Worm (Caenorhabditis elegans) whole organism, L1 larva: ENCODE results near the gene sahd-1.

Source experiments
- C04F5.9 ChIP-seq: sonication (generic microtip); optimal IDR thresholded peaks from 2 replicates; lab custom pipeline; 2016; ENCODE audit warnings: missing genetic modification characterization, missing compliant biosample characterization
- C16A3.4 ChIP-seq: fragments of 150-350 bp; optimal IDR thresholded peaks from 2 replicates; lab custom pipeline; 2014; ENCODE audit warnings: missing biosample characterization, missing genetic modification characterization
- C34B4.2 ChIP-seq: sonication (generic microtip); optimal IDR thresholded peaks from 2 replicates; lab custom pipeline; 2017; ENCODE audit warnings: mild to moderate bottlenecking, missing genetic modification characterization, missing compliant biosample characterization
- F16B12.6 ChIP-seq: fragments of 150-350 bp; optimal IDR thresholded peaks from 2 replicates; lab custom pipeline; 2014; ENCODE audit warnings: missing biosample characterization, missing genetic modification characterization
- Y116A8C.19 ChIP-seq: sonication (generic microtip); optimal IDR thresholded peaks from 2 replicates; lab custom pipeline; 2016; ENCODE audit warnings: missing compliant biosample characterization, missing genetic modification characterization, borderline replicate concordance
- aly-2 ChIP-seq: fragments of 150-350 bp; optimal IDR thresholded peaks from 2 replicates; lab custom pipeline; 2014; ENCODE audit warnings: missing biosample characterization, missing genetic modification characterization
- ama-1 ChIP-seq: fragments of 150-350 bp; optimal IDR thresholded peaks from 2 replicates; lab custom pipeline; 2014
- blmp-1 ChIP-seq: fragments of 150-350 bp; optimal IDR thresholded peaks from 2 replicates; lab custom pipeline; 2014; ENCODE audit warnings: missing biosample characterization, missing genetic modification characterization
- ceh-8 ChIP-seq: fragments of 200-800 bp; sonication (Bioruptor generic); optimal IDR thresholded peaks from 2 replicates; lab custom pipeline; 2018; ENCODE audit warnings: mild to moderate bottlenecking, missing genetic modification characterization, moderate library complexity, missing compliant biosample characterization
- ceh-90 ChIP-seq: sonication (generic microtip); optimal IDR thresholded peaks from 2 replicates; lab custom pipeline; 2016; ENCODE audit warnings: missing genetic modification characterization, missing compliant biosample characterization
- dpl-1 ChIP-seq, 3 experiments: fragments of 150-350 bp in 2 of 3; sonication (generic microtip) in 1 of 3; optimal IDR thresholded peaks; 2 replicates each; lab custom pipeline; 2014 to 2017; ENCODE audit warnings: missing biosample characterization in 3 of 3, missing genetic modification characterization in 3 of 3, missing genetic modification reagents in 3 of 3
- efl-3 ChIP-seq: fragments of 200-800 bp; sonication (Bioruptor generic); optimal IDR thresholded peaks from 2 replicates; lab custom pipeline; 2018; ENCODE audit warnings: mild to moderate bottlenecking, missing genetic modification characterization, missing compliant biosample characterization
- egl-13 ChIP-seq: sonication (generic microtip); optimal IDR thresholded peaks from 2 replicates; lab custom pipeline; 2016; ENCODE audit warnings: missing genotype, missing genetic modification reagents, missing genetic modification characterization, missing compliant biosample characterization
- egl-27 ChIP-seq, 2 experiments: fragments of 150-350 bp in 1 of 2; sonication (generic microtip); optimal IDR thresholded peaks; 3 replicates each; lab custom pipeline; 2017 to 2018; ENCODE audit warnings: missing biosample characterization in 2 of 2, missing genetic modification characterization in 2 of 2, missing genetic modification reagents in 2 of 2
- elt-2 ChIP-seq: sonication (generic microtip); optimal IDR thresholded peaks from 2 replicates; lab custom pipeline; 2016; ENCODE audit warnings: missing genetic modification characterization, mild to moderate bottlenecking, inconsistent platforms, missing compliant biosample characterization, missing genetic modification reagents
- elt-3 ChIP-seq, 6 experiments: fragments of 150-350 bp in 1 of 6; sonication (generic microtip); optimal IDR thresholded peaks; 2 replicates each; lab custom pipeline; 2017 to 2018; ENCODE audit warnings: missing biosample characterization in 6 of 6, missing genetic modification characterization in 6 of 6, inconsistent platforms in 1 of 6
- ets-5 ChIP-seq: fragments of 200-800 bp; sonication (Bioruptor generic); IDR thresholded peaks from 2 replicates; pipeline ENCODE4 v1.3.6; 2022; ENCODE audit warnings: missing genetic modification characterization, missing compliant biosample characterization
- fkh-8 ChIP-seq: sonication (generic microtip); optimal IDR thresholded peaks from 2 replicates; lab custom pipeline; 2016; ENCODE audit warnings: mild to moderate bottlenecking, missing genetic modification characterization, missing compliant biosample characterization
- grh-1 ChIP-seq: fragments of 200-800 bp; sonication (Bioruptor generic); IDR thresholded peaks from 2 replicates; pipeline ENCODE4 v1.3.6; 2022; ENCODE audit warnings: missing genetic modification reagents, missing genetic modification characterization, missing compliant biosample characterization
- hlh-17 ChIP-seq: fragments of 200-800 bp; sonication (Bioruptor generic); optimal IDR thresholded peaks from 2 replicates; lab custom pipeline; 2018; ENCODE audit warnings: missing genetic modification characterization, mild to moderate bottlenecking, missing compliant biosample characterization, moderate library complexity, borderline replicate concordance
- hpl-2 ChIP-seq: fragments of 150-350 bp; optimal IDR thresholded peaks from 2 replicates; lab custom pipeline; 2014; ENCODE audit warnings: missing biosample characterization, missing genetic modification reagents, missing genetic modification characterization
- irx-1 ChIP-seq: sonication (generic microtip); optimal IDR thresholded peaks from 2 replicates; lab custom pipeline; 2016; ENCODE audit warnings: missing genetic modification characterization, missing compliant biosample characterization
- isw-1 ChIP-seq: fragments of 200-800 bp; sonication (Bioruptor generic); IDR thresholded peaks from 2 replicates; pipeline ENCODE4 v1.3.6; 2022; ENCODE audit warnings: missing genetic modification characterization, missing compliant biosample characterization
- jun-1 ChIP-seq: fragments of 150-350 bp; optimal IDR thresholded peaks from 2 replicates; lab custom pipeline; 2014; ENCODE audit warnings: missing biosample characterization, missing genetic modification reagents, missing genetic modification characterization
- lin-13 ChIP-seq: fragments of 150-350 bp; optimal IDR thresholded peaks from 2 replicates; lab custom pipeline; 2014; ENCODE audit warnings: missing biosample characterization, missing genetic modification reagents, missing genetic modification characterization
- lin-14 ChIP-seq: fragments of 200-800 bp; sonication (Bioruptor generic); optimal IDR thresholded peaks from 2 replicates; lab custom pipeline; 2018; ENCODE audit warnings: mild to moderate bottlenecking, missing genetic modification characterization, moderate library complexity, missing compliant biosample characterization
- lin-35 ChIP-seq, 2 experiments: fragments of 150-350 bp; optimal IDR thresholded peaks; 2 replicates each; lab custom pipeline; 2014; ENCODE audit warnings: missing biosample characterization in 2 of 2, missing genetic modification characterization in 2 of 2, missing genetic modification reagents in 2 of 2
- lsy-2 ChIP-seq, 2 experiments: fragments of 150-350 bp; optimal IDR thresholded peaks; 2 replicates each; lab custom pipeline; 2014; ENCODE audit warnings: missing biosample characterization in 2 of 2, missing genetic modification characterization in 2 of 2
- mdl-1 ChIP-seq, 2 experiments: fragments of 150-350 bp; optimal IDR thresholded peaks; 2 replicates each; lab custom pipeline; 2014 to 2017; ENCODE audit warnings: missing biosample characterization in 2 of 2, missing genetic modification characterization in 2 of 2, inconsistent platforms in 1 of 2
- mep-1 ChIP-seq: fragments of 150-350 bp; optimal IDR thresholded peaks from 2 replicates; lab custom pipeline; 2014; ENCODE audit warnings: missing biosample characterization, missing genetic modification characterization
- nhr-11 ChIP-seq: fragments of 150-350 bp; optimal IDR thresholded peaks from 2 replicates; lab custom pipeline; 2014; ENCODE audit warnings: missing biosample characterization, missing genetic modification characterization
- nhr-19 ChIP-seq: fragments of 200-800 bp; sonication (Bioruptor generic); conservative IDR thresholded peaks from 2 replicates; pipeline ENCODE4 v1.3.6; 2022; ENCODE audit warnings: missing genetic modification characterization, missing compliant biosample characterization
- nhr-28 ChIP-seq: fragments of 150-350 bp; optimal IDR thresholded peaks from 2 replicates; lab custom pipeline; 2014; ENCODE audit warnings: missing biosample characterization, missing genetic modification characterization
- nhr-71 ChIP-seq: sonication (generic microtip); optimal IDR thresholded peaks from 2 replicates; lab custom pipeline; 2016; ENCODE audit warnings: mild to moderate bottlenecking, missing genetic modification characterization, moderate library complexity, missing compliant biosample characterization
- nhr-76 ChIP-seq: sonication (generic microtip); optimal IDR thresholded peaks from 2 replicates; lab custom pipeline; 2017; ENCODE audit warnings: missing biosample characterization, missing genetic modification characterization
- nhr-77 ChIP-seq: fragments of 150-350 bp; optimal IDR thresholded peaks from 2 replicates; lab custom pipeline; 2014; ENCODE audit warnings: missing biosample characterization, missing genetic modification characterization
- pag-3 ChIP-seq: sonication (generic microtip); optimal IDR thresholded peaks from 2 replicates; lab custom pipeline; 2017; ENCODE audit warnings: missing genetic modification characterization, mild to moderate bottlenecking, missing compliant biosample characterization, antibody characterized with exemption, borderline replicate concordance; ENCODE audit not compliant: insufficient read depth
- pax-3 ChIP-seq: fragments of 200-800 bp; sonication (Bioruptor generic); optimal IDR thresholded peaks from 2 replicates; lab custom pipeline; 2018; ENCODE audit warnings: mild to moderate bottlenecking, missing genetic modification characterization, moderate library complexity, missing compliant biosample characterization
- snpc-4 ChIP-seq: fragments of 150-350 bp; optimal IDR thresholded peaks from 2 replicates; lab custom pipeline; 2014; ENCODE audit warnings: missing biosample characterization, missing genetic modification characterization
- snu-23 ChIP-seq: sonication (generic microtip); optimal IDR thresholded peaks from 2 replicates; lab custom pipeline; 2016; ENCODE audit warnings: missing genetic modification characterization, missing compliant biosample characterization
- sox-4 ChIP-seq: sonication (generic microtip); optimal IDR thresholded peaks from 2 replicates; lab custom pipeline; 2016; ENCODE audit warnings: missing genetic modification characterization, missing compliant biosample characterization
- sptf-1 ChIP-seq: fragments of 150-350 bp; optimal IDR thresholded peaks from 2 replicates; lab custom pipeline; 2014; ENCODE audit warnings: missing biosample characterization, missing genetic modification characterization
- tlp-1 ChIP-seq: fragments of 150-350 bp; optimal IDR thresholded peaks from 2 replicates; lab custom pipeline; 2014; ENCODE audit warnings: missing biosample characterization, missing genetic modification characterization
- unc-62 ChIP-seq: fragments of 150-350 bp; optimal IDR thresholded peaks from 2 replicates; lab custom pipeline; 2014; ENCODE audit warnings: missing biosample characterization, missing genetic modification reagents, missing genetic modification characterization
- vab-15 ChIP-seq: sonication (generic microtip); optimal IDR thresholded peaks from 2 replicates; lab custom pipeline; 2017; ENCODE audit warnings: missing genotype, mild to moderate bottlenecking, missing genetic modification characterization, missing compliant biosample characterization
- xbp-1 ChIP-seq: sonication (generic microtip); optimal IDR thresholded peaks from 2 replicates; lab custom pipeline; 2016; ENCODE audit warnings: missing genetic modification characterization, missing compliant biosample characterization
- zag-1 ChIP-seq: fragments of 150-350 bp; optimal IDR thresholded peaks from 2 replicates; lab custom pipeline; 2014; ENCODE audit warnings: missing biosample characterization, missing genetic modification characterization
- zip-4 ChIP-seq: fragments of 200-800 bp; sonication (Bioruptor generic); optimal IDR thresholded peaks from 2 replicates; lab custom pipeline; 2018; ENCODE audit warnings: mild to moderate bottlenecking, missing genetic modification characterization, moderate library complexity, missing compliant biosample characterization
- ztf-11 ChIP-seq, 2 experiments: sonication (generic microtip); optimal IDR thresholded peaks; 2 replicates each; lab custom pipeline; 2016 to 2017; ENCODE audit warnings: missing genetic modification characterization in 2 of 2, missing biosample characterization in 1 of 2, missing compliant biosample characterization in 1 of 2
- ztf-4 ChIP-seq: fragments of 150-350 bp; optimal IDR thresholded peaks from 2 replicates; lab custom pipeline; 2014; ENCODE audit warnings: missing biosample characterization, missing genetic modification characterization

sahd-1 gene

DNA sequence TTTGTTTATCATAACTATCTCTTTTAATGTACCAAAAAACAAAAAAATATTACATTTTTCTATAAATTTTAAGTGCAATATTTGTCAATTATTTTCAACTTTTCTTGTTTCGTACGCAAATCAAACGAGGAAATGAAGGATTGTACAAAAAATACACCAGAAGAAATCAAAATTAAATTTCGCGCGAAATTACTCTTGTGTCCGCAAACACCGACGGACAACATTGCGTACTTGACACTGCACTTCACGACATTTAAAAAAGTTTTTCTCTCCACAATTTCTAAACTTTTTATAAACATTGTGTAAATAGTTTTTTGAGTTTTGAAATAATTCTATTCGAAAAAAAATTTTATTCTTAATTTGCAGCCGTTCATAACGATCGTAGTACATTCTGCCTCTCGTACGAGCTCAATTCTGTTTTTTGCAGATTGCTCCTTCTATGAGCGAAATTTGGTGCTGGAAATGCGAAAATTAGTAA lies 40.8 kb downstream of the sahd-1 start, which contains the start of gene mrps-16 (continued):
- TF ChIP-seq nhr-76 (tag; lab: Kevin White, UChicago) = no peak
- TF ChIP-seq aly-2 (tag; lab: Kevin White, UChicago) = peak; percentile 24
- no peak for TF ChIP-seq pax-3 (tag; lab: Kevin White, UChicago)
- peak; percentile 67 for TF ChIP-seq xbp-1
- TF ChIP-seq fkh-8 (tag; lab: Kevin White, UChicago) = peak; percentile 36
- TF ChIP-seq unc-62 (GFP tag; lab: Kevin White, UChicago) = no peak
- peak in 1 of 2 experiments; percentile 28 for TF ChIP-seq mdl-1 (tag; optimal IDR thresholded peaks at IDR 0.05; lab: Kevin White, UChicago)
- peak; percentile 62 for TF ChIP-seq lin-14 (GFP tag; lab: Kevin White, UChicago)
- TF ChIP-seq vab-15 (tag; lab: Kevin White, UChicago) = no peak
- no peak for TF ChIP-seq nhr-11 (tag; lab: Kevin White, UChicago)
- TF ChIP-seq hpl-2 = no peak
- TF ChIP-seq sptf-1 = no peak
- no peak for TF ChIP-seq C34B4.2 (tag; lab: Kevin White, UChicago)
- TF ChIP-seq ama-1 (lab: Kevin White, UChicago) = peak; percentile 15
- no peak for TF ChIP-seq pag-3 (tag; lab: Kevin White, UChicago)
- TF ChIP-seq tlp-1 (tag; lab: Kevin White, UChicago) = no peak
- TF ChIP-seq efl-3 (GFP tag; lab: Kevin White, UChicago) = no peak
- no peak for TF ChIP-seq nhr-28 (tag; lab: Kevin White, UChicago)
- peak; percentile 38 for TF ChIP-seq snpc-4 (tag; lab: Kevin White, UChicago)
- peak; percentile 59 for TF ChIP-seq blmp-1 (tag; lab: Kevin White, UChicago)
- no peak for TF ChIP-seq egl-27 (tag; optimal IDR thresholded peaks at IDR 0.05; lab: Kevin White, UChicago)
- TF ChIP-seq nhr-71 = peak; percentile 81
- peak; percentile 44 for TF ChIP-seq zip-4 (GFP tag; lab: Kevin White, UChicago)
- TF ChIP-seq ceh-8 = peak; percentile 6
- TF ChIP-seq hlh-17 (GFP tag; lab: Kevin White, UChicago) = no peak
- TF ChIP-seq jun-1 = peak; percentile 58
- peak; percentile 37 for TF ChIP-seq nhr-77 (tag; lab: Kevin White, UChicago)
- peak; percentile 82 to 83 for TF ChIP-seq lsy-2 (tag; optimal IDR thresholded peaks at IDR 0.05; lab: Kevin White, UChicago)
- no peak for TF ChIP-seq zag-1
- peak in 1 of 6 experiments; percentile 72 for TF ChIP-seq elt-3 (tag; optimal IDR thresholded peaks at IDR 0.05; lab: Kevin White, UChicago)
- TF ChIP-seq ceh-90 (tag; lab: Kevin White, UChicago) = no peak
- peak; percentile 55 for TF ChIP-seq isw-1 (GFP tag; lab: Robert Waterston, UW)
- peak; percentile 96 to 98 (median 97) for TF ChIP-seq dpl-1 (GFP tag; optimal IDR thresholded peaks at IDR 0.05; lab: Kevin White, UChicago)
- TF ChIP-seq ztf-4 (tag; lab: Kevin White, UChicago) = no peak
- TF ChIP-seq elt-2 (tag; lab: Kevin White, UChicago) = peak; percentile 61
- peak; percentile 54 for TF ChIP-seq grh-1 (GFP tag; lab: Robert Waterston, UW)
- TF ChIP-seq lin-35 (GFP tag; optimal IDR thresholded peaks at IDR 0.05; lab: Kevin White, UChicago) = peak; percentile 97 to 98
- peak; percentile 98 for TF ChIP-seq F16B12.6
- peak; percentile 32 for TF ChIP-seq lin-13
- TF ChIP-seq nhr-19 = peak; percentile 78
- TF ChIP-seq snu-23 = peak; percentile 80
- TF ChIP-seq mep-1 = peak; percentile 84
- no peak for TF ChIP-seq sox-4 (tag; lab: Kevin White, UChicago)
- TF ChIP-seq C04F5.9 (tag; lab: Kevin White, UChicago) = peak; percentile 4
- no peak for TF ChIP-seq egl-13 (tag; lab: Kevin White, UChicago)
- peak; percentile 80 for TF ChIP-seq C16A3.4 (tag; lab: Kevin White, UChicago)
- TF ChIP-seq irx-1 = peak; percentile 38
- no peak for TF ChIP-seq ztf-11 (tag; optimal IDR thresholded peaks at IDR 0.05; lab: Kevin White, UChicago)
- TF ChIP-seq ets-5 = no peak
- no peak for TF ChIP-seq Y116A8C.19 (tag; lab: Kevin White, UChicago)
